Fruit fly (Drosophila melanogaster) whole organism, wandering third instar larva: ENCODE data around the gene CG43739.

ENCODE experiments used
- Abd-B ChIP-seq: fragments of >200 bp; optimal IDR thresholded peaks from 2 replicates; lab custom pipeline; 2017; ENCODE audit warnings: missing biosample characterization, missing genetic modification characterization
- CG32264 ChIP-seq: fragments of 200-800 bp; sonication (Bioruptor generic); optimal IDR thresholded peaks from 2 replicates; lab custom pipeline; 2016; ENCODE audit warnings: missing biosample characterization, missing genetic modification characterization
- CG9705 ChIP-seq: fragments of 200-800 bp; sonication (Bioruptor generic); optimal IDR thresholded peaks from 2 replicates; lab custom pipeline; 2018; ENCODE audit warnings: missing biosample characterization, mild to moderate bottlenecking, missing genetic modification characterization
- CrebA ChIP-seq: fragments of 200-800 bp; sonication (Bioruptor generic); optimal IDR thresholded peaks from 2 replicates; lab custom pipeline; 2016; ENCODE audit warnings: missing biosample characterization, mild to moderate bottlenecking, missing genetic modification characterization, borderline replicate concordance
- Dfd ChIP-seq: fragments of >200 bp; optimal IDR thresholded peaks from 2 replicates; lab custom pipeline; 2017; ENCODE audit warnings: missing biosample characterization, missing genetic modification characterization
- Dif ChIP-seq: fragments of 200-275, 200-300 bp; sonication (Bioruptor generic); optimal IDR thresholded peaks from 2 replicates; lab custom pipeline; 2018; ENCODE audit warnings: missing biosample characterization, missing genetic modification characterization; ENCODE audit not compliant: partially characterized antibody
- GATAd ChIP-seq: sonication (Bioruptor generic); optimal IDR thresholded peaks from 2 replicates; lab custom pipeline; 2016; ENCODE audit warnings: missing biosample characterization, missing genetic modification characterization
- HLH106 ChIP-seq: fragments of 200-800 bp; optimal IDR thresholded peaks from 3 replicates; lab custom pipeline; 2019; ENCODE audit warnings: missing biosample characterization, mild to moderate bottlenecking, missing genetic modification characterization, moderate library complexity
- Hnf4 ChIP-seq: fragments of 200-800 bp; sonication (Bioruptor generic); optimal IDR thresholded peaks from 2 replicates; lab custom pipeline; 2016; ENCODE audit warnings: missing biosample characterization, mild to moderate bottlenecking, missing genetic modification characterization
- Hr78 ChIP-seq: fragments of >200 bp; optimal IDR thresholded peaks from 2 replicates; lab custom pipeline; 2017; ENCODE audit warnings: missing biosample characterization, missing genetic modification characterization
- Hr83 ChIP-seq: fragments of 200-300 bp; sonication (Bioruptor generic); optimal IDR thresholded peaks from 2 replicates; lab custom pipeline; 2016; ENCODE audit warnings: missing biosample characterization, mild to moderate bottlenecking, missing genetic modification characterization, moderate library complexity; ENCODE audit not compliant: poor library complexity, severe bottlenecking
- Jra ChIP-seq: sonication (Bioruptor generic); optimal IDR thresholded peaks from 2 replicates; lab custom pipeline; 2016; ENCODE audit warnings: missing biosample characterization, missing genetic modification characterization
- Mio ChIP-seq: sonication (Bioruptor generic); optimal IDR thresholded peaks from 2 replicates; lab custom pipeline; 2016; ENCODE audit warnings: missing biosample characterization, missing genetic modification characterization
- Myc ChIP-seq: fragments of >200 bp; optimal IDR thresholded peaks from 2 replicates; lab custom pipeline; 2017
- N ChIP-seq: fragments of >200 bp; optimal IDR thresholded peaks from 2 replicates; lab custom pipeline; 2018; ENCODE audit warnings: missing biosample characterization, missing external identifiers, missing genetic modification characterization
- OdsH ChIP-seq: fragments of 200-800 bp; sonication (Bioruptor generic); optimal IDR thresholded peaks from 2 replicates; lab custom pipeline; 2016; ENCODE audit warnings: missing biosample characterization, mild to moderate bottlenecking, missing genetic modification characterization
- Rel ChIP-seq, 2 experiments: fragments of 200-800 bp; sonication (Bioruptor generic) in 1 of 2; optimal IDR thresholded peaks; 2 replicates in 1 of 2; 3 replicates in 1 of 2; lab custom pipeline; 2016 to 2019; ENCODE audit warnings: mild to moderate bottlenecking in 2 of 2, missing biosample characterization in 2 of 2, missing genetic modification characterization in 2 of 2, moderate library complexity in 1 of 2
- Sp1 ChIP-seq: fragments of 200-800 bp; sonication (Bioruptor generic); optimal IDR thresholded peaks from 3 replicates; lab custom pipeline; 2019; ENCODE audit warnings: missing biosample characterization, mild to moderate bottlenecking, missing genetic modification characterization, moderate library complexity
- Vsx2 ChIP-seq: fragments of 200-300, 225-300 bp; sonication (Bioruptor generic); optimal IDR thresholded peaks from 2 replicates; lab custom pipeline; 2018; ENCODE audit warnings: missing biosample characterization, missing genetic modification characterization; ENCODE audit not compliant: partially characterized antibody
- br ChIP-seq: fragments of 200-800 bp; sonication (Bioruptor generic); optimal IDR thresholded peaks from 2 replicates; lab custom pipeline; 2016; ENCODE audit warnings: missing biosample characterization, missing genetic modification characterization
- brk ChIP-seq: fragments of 200-800 bp; sonication (Bioruptor generic); optimal IDR thresholded peaks from 2 replicates; lab custom pipeline; 2016; ENCODE audit warnings: missing biosample characterization, mild to moderate bottlenecking, missing genetic modification characterization
- dl ChIP-seq, 2 experiments: fragments of 175-275, 200-275 bp in 1 of 2; fragments of 200-275 bp in 1 of 2; sonication (Bioruptor generic); optimal IDR thresholded peaks; lab custom pipeline; 2018; ENCODE audit warnings: mild to moderate bottlenecking in 2 of 2, missing biosample characterization in 2 of 2, missing genetic modification characterization in 2 of 2, moderate library complexity in 2 of 2; ENCODE audit not compliant: partially characterized antibody in 2 of 2, insufficient read depth in 1 of 2
- dmrt93B ChIP-seq: fragments of 200-800 bp; sonication (Bioruptor generic); optimal IDR thresholded peaks from 2 replicates; lab custom pipeline; 2018; ENCODE audit warnings: missing biosample characterization, mild to moderate bottlenecking, missing genetic modification characterization
- dsf ChIP-seq: sonication (Bioruptor generic); optimal IDR thresholded peaks from 2 replicates; lab custom pipeline; 2016; ENCODE audit warnings: missing biosample characterization, missing genetic modification characterization, borderline replicate concordance
- ey ChIP-seq: fragments of 200-800 bp; sonication (Bioruptor generic); optimal IDR thresholded peaks from 2 replicates; lab custom pipeline; 2016; ENCODE audit warnings: missing biosample characterization, missing genetic modification characterization
- foxo ChIP-seq, 2 experiments: fragments of 200-800 bp; sonication (Bioruptor generic); optimal IDR thresholded peaks; 2 replicates in 1 of 2; 3 replicates in 1 of 2; lab custom pipeline; 2016 to 2017; ENCODE audit warnings: missing biosample characterization in 2 of 2, missing genetic modification characterization in 2 of 2
- fru ChIP-seq: fragments of 200-800 bp; sonication (Bioruptor generic); optimal IDR thresholded peaks from 3 replicates; lab custom pipeline; 2016; ENCODE audit warnings: missing biosample characterization, mild to moderate bottlenecking, missing genetic modification characterization
- h ChIP-seq: fragments of 200-800 bp; sonication (Bioruptor generic); optimal IDR thresholded peaks from 3 replicates; lab custom pipeline; 2016; ENCODE audit warnings: missing biosample characterization, mild to moderate bottlenecking, missing genetic modification characterization
- jim ChIP-seq: fragments of 175-275, 200-325 bp; sonication (Bioruptor generic); optimal IDR thresholded peaks from 2 replicates; lab custom pipeline; 2016; ENCODE audit warnings: missing biosample characterization, mild to moderate bottlenecking, missing genetic modification characterization
- lola ChIP-seq: fragments of >200 bp; optimal IDR thresholded peaks from 2 replicates; lab custom pipeline; 2017; ENCODE audit warnings: missing biosample characterization, missing genetic modification characterization
- pan ChIP-seq: fragments of >200 bp; optimal IDR thresholded peaks from 2 replicates; lab custom pipeline; 2017
- psq ChIP-seq: fragments of 200-800 bp; sonication (Bioruptor generic); optimal IDR thresholded peaks from 3 replicates; lab custom pipeline; 2017; ENCODE audit warnings: missing biosample characterization, mild to moderate bottlenecking, missing genetic modification characterization, moderate library complexity
- rgr ChIP-seq: fragments of 200-800 bp; sonication (Bioruptor generic); optimal IDR thresholded peaks from 3 replicates; lab custom pipeline; 2016; ENCODE audit warnings: missing biosample characterization, mild to moderate bottlenecking, missing genetic modification characterization
- sage ChIP-seq: fragments of 200-800 bp; sonication (Bioruptor generic); optimal IDR thresholded peaks from 2 replicates; lab custom pipeline; 2016; ENCODE audit warnings: missing biosample characterization, mild to moderate bottlenecking, missing genetic modification characterization
- sv ChIP-seq: fragments of 200-800 bp; sonication (Bioruptor generic); optimal IDR thresholded peaks from 3 replicates; lab custom pipeline; 2016; ENCODE audit warnings: missing biosample characterization, missing genetic modification characterization
- tai ChIP-seq: sonication (Bioruptor generic); optimal IDR thresholded peaks from 2 replicates; lab custom pipeline; 2016; ENCODE audit warnings: missing biosample characterization, missing genetic modification characterization
- usp ChIP-seq: fragments of >200 bp; optimal IDR thresholded peaks from 2 replicates; lab custom pipeline; 2017; ENCODE audit warnings: missing biosample characterization, missing genetic modification characterization
- woc ChIP-seq: sonication (Bioruptor generic); optimal IDR thresholded peaks from 2 replicates; lab custom pipeline; 2016; ENCODE audit warnings: missing biosample characterization, mild to moderate bottlenecking, missing genetic modification characterization

CG43739 gene

DNA sequence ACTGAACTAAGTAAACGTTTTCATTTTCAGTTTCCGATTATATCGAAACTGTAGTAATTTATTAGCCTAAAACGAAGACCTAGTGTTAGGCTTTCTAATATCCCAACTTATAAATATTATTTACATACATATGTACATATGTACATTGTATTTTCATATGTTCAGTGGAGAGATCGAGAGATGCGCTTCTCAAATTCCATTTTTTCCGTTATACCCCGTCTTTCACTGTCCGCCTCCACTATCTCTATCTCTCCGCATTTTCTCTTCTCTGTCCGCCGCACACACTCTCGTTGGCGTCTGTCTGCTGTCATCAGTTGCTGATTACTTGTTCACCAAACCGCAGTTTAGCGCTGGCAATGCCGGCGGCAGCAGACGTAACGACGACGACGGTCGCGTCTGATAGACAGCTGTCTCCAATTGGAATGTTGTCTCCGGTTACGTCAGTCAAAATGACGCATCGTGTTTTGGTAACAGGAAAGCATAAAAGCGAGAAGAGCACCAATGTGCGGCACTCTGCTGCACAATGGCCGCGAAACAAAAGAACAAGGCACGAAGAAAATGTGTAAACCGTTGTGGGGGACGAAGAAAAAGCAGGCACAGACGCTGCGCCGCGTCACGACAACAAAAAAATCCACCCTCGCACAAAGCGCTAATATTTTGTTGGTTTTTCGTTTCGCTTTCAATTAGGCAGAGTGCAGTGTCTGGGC, 96.1 kb downstream of the CG43739 start, which contains the start of gene CG9331:
TSS of gene CG9331 (plus strand) at position 340 of the 707 bp plus-strand sequence.
- TF ChIP-seq Abd-B (GFP tag; lab: Kevin White, UChicago) = no peak
- no peak for TF ChIP-seq CrebA
- TF ChIP-seq OdsH (GFP tag; lab: Kevin White, UChicago) = no peak
- no peak for TF ChIP-seq Hr83 (GFP tag; lab: Kevin White, UChicago)
- no peak for TF ChIP-seq ey (GFP tag; lab: Kevin White, UChicago)
- peak in 1 of 2 experiments; percentile 59 for TF ChIP-seq dl (GFP tag; optimal IDR thresholded peaks at IDR 0.05; lab: Kevin White, UChicago; ENCODE audit: insufficient read depth in 1 of 2, partially characterized antibody in 2 of 2)
- no peak for TF ChIP-seq HLH106 (tag; lab: Kevin White, UChicago)
- no peak for TF ChIP-seq Jra (GFP tag; lab: Kevin White, UChicago)
- no peak for TF ChIP-seq Mio (GFP tag; lab: Kevin White, UChicago)
- TF ChIP-seq Sp1 = no peak
- no peak for TF ChIP-seq N (GFP tag; lab: Kevin White, UChicago)
- no peak for TF ChIP-seq br (GFP tag; lab: Kevin White, UChicago)
- TF ChIP-seq sv (GFP tag; lab: Kevin White, UChicago) = no peak
- no peak for TF ChIP-seq Hnf4 (GFP tag; lab: Kevin White, UChicago)
- no peak for TF ChIP-seq brk (GFP tag; lab: Kevin White, UChicago)
- peak; percentile 38 for TF ChIP-seq Dif (GFP tag; lab: Kevin White, UChicago)
- no peak for TF ChIP-seq lola
- TF ChIP-seq foxo (GFP tag; optimal IDR thresholded peaks at IDR 0.05; lab: Kevin White, UChicago) = no peak
- no peak for TF ChIP-seq Myc
- no peak for TF ChIP-seq tai (GFP tag; lab: Kevin White, UChicago)
- TF ChIP-seq GATAd (GFP tag; lab: Kevin White, UChicago) = no peak
- TF ChIP-seq sage = no peak
- no peak for TF ChIP-seq rgr (GFP tag; lab: Kevin White, UChicago)
- TF ChIP-seq Vsx2 (GFP tag; lab: Kevin White, UChicago) = peak; percentile 53
- TF ChIP-seq Hr78 (GFP tag; lab: Kevin White, UChicago) = no peak
- TF ChIP-seq Rel (GFP tag; optimal IDR thresholded peaks at IDR 0.05; lab: Kevin White, UChicago) = no peak
- TF ChIP-seq Rel (tag; optimal IDR thresholded peaks at IDR 0.05; lab: Kevin White, UChicago) = peak; percentile 56
- no peak for TF ChIP-seq CG32264 (GFP tag; lab: Kevin White, UChicago)
- TF ChIP-seq woc (GFP tag; lab: Kevin White, UChicago) = peak; percentile 5
- no peak for TF ChIP-seq dmrt93B
- TF ChIP-seq fru (GFP tag; lab: Kevin White, UChicago) = no peak
- peak; percentile 14 for TF ChIP-seq psq (GFP tag; lab: Kevin White, UChicago)
- TF ChIP-seq jim (GFP tag; lab: Kevin White, UChicago) = no peak
- TF ChIP-seq usp (GFP tag; lab: Kevin White, UChicago) = no peak
- TF ChIP-seq dsf (GFP tag; lab: Kevin White, UChicago) = no peak
- TF ChIP-seq pan (lab: Kevin White, UChicago) = no peak
- no peak for TF ChIP-seq CG9705 (GFP tag; lab: Kevin White, UChicago)
- no peak for TF ChIP-seq Dfd (GFP tag; lab: Kevin White, UChicago)
- no peak for TF ChIP-seq h

DNA sequence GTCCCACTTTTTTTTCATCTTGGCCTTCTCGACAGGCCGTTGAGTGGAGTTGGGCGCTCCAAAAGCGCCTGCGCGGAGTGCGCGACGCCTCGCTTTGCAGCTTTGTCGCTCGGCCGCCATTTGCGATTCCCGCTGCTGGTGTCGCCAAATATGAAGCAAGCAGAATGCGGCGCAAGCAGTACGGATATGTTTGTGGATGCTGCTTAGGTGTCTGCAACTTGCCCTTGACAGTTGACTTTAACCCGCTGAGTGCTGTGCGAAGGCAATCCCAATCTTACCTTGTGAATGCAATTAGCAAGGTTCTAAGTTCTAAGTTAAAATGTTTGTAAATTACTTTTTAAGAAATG, 96.7 kb downstream of the CG43739 start:
- TF ChIP-seq Hr78 (GFP tag; lab: Kevin White, UChicago) (no peak), N (GFP tag; lab: Kevin White, UChicago) (peak; percentile 10), Rel (GFP tag; optimal IDR thresholded peaks at IDR 0.05; lab: Kevin White, UChicago) (no peak), Rel (tag; optimal IDR thresholded peaks at IDR 0.05; lab: Kevin White, UChicago) (no peak)
